Worm (Caenorhabditis elegans): ENCODE results near the gene R11D1.10.

The R11D1.10 gene

ce11 chrV:12754839-12755238, 25.5 kb downstream of the R11D1.10 start, which contains the start of gene gpa-13:
gpa-13 (minus strand) TSS chrV:12754939.
- TF ChIP-seq T22C8.4 (GFP tag; IDR thresholded peaks at IDR 0.05) (no peak), ref-1 (GFP tag; conservative IDR thresholded peaks at IDR 0.05) (no peak), ztf-29 (GFP tag; IDR thresholded peaks at IDR 0.05) (no peak), klf-2 (GFP tag; conservative IDR thresholded peaks at IDR 0.05) (no peak), tab-1 (GFP tag; IDR thresholded peaks at IDR 0.05) (no peak), cog-1 (tag; optimal IDR thresholded peaks at IDR 0.05) (no peak), med-1 (GFP tag; optimal IDR thresholded peaks at IDR 0.05; ENCODE audit: insufficient read depth) (no peak), flt-1 (GFP tag; IDR thresholded peaks at IDR 0.05) (no peak), ztf-23 (GFP tag; IDR thresholded peaks at IDR 0.05) (no peak)

- no peak for TF ChIP-seq ztf-23 (GFP tag; IDR thresholded peaks at IDR 0.05)
- no peak for TF ChIP-seq flt-1 (GFP tag; IDR thresholded peaks at IDR 0.05)
- TF ChIP-seq klf-2 (GFP tag; conservative IDR thresholded peaks at IDR 0.05) = no peak
- no peak for TF ChIP-seq ref-1 (GFP tag; conservative IDR thresholded peaks at IDR 0.05)
- no peak for TF ChIP-seq tab-1 (GFP tag; IDR thresholded peaks at IDR 0.05)
- no peak for TF ChIP-seq ztf-29 (GFP tag; IDR thresholded peaks at IDR 0.05)
- TF ChIP-seq med-1 (GFP tag; optimal IDR thresholded peaks at IDR 0.05; ENCODE audit: insufficient read depth) = no peak
These were observed 30.3 kb downstream of the R11D1.10 start, which contains the start of gene papl-1 for ce11 chrV:12759660-12760059. papl-1 (minus strand) TSS chrV:12759760.

ce11 chrV:12760913-12761312, 31.6 kb downstream of the R11D1.10 start, which contains the start of gene F18E2.15:
F18E2.15 (minus strand) TSS chrV:12761013.
- TF ChIP-seq ref-1 (GFP tag; conservative IDR thresholded peaks at IDR 0.05) (no peak), ztf-23 (GFP tag; IDR thresholded peaks at IDR 0.05) (no peak), ztf-29 (GFP tag; IDR thresholded peaks at IDR 0.05) (no peak), flt-1 (GFP tag; IDR thresholded peaks at IDR 0.05) (no peak), klf-2 (GFP tag; conservative IDR thresholded peaks at IDR 0.05) (no peak), med-1 (GFP tag; optimal IDR thresholded peaks at IDR 0.05; ENCODE audit: insufficient read depth) (no peak), T22C8.4 (GFP tag; IDR thresholded peaks at IDR 0.05) (no peak), cog-1 (tag; optimal IDR thresholded peaks at IDR 0.05) (no peak), tab-1 (GFP tag; IDR thresholded peaks at IDR 0.05) (no peak)

- TF ChIP-seq ztf-29 (GFP tag; IDR thresholded peaks at IDR 0.05) (no peak), tab-1 (GFP tag; IDR thresholded peaks at IDR 0.05) (no peak), flt-1 (GFP tag; IDR thresholded peaks at IDR 0.05) (no peak), klf-2 (GFP tag; conservative IDR thresholded peaks at IDR 0.05) (no peak), ref-1 (GFP tag; conservative IDR thresholded peaks at IDR 0.05) (no peak), med-1 (GFP tag; optimal IDR thresholded peaks at IDR 0.05; ENCODE audit: insufficient read depth) (no peak), ztf-23 (GFP tag; IDR thresholded peaks at IDR 0.05) (no peak), cog-1 (tag; optimal IDR thresholded peaks at IDR 0.05) (no peak), T22C8.4 (GFP tag; IDR thresholded peaks at IDR 0.05) (no peak)
These were observed 34.1 kb downstream of the R11D1.10 start, which contains the start of the genes abcf-1 and scc-3 for ce11 chrV:12763291-12763995. abcf-1 (minus strand) TSS chrV:12763375. scc-3 (plus strand) TSS chrV:12763945.

ce11 chrV:12768946-12769345, 39.6 kb downstream of the R11D1.10 start, which contains the start of gene srt-43:
srt-43 (plus strand) TSS chrV:12769246.
- TF ChIP-seq ref-1 (GFP tag; conservative IDR thresholded peaks at IDR 0.05) (no peak), klf-2 (GFP tag; conservative IDR thresholded peaks at IDR 0.05) (no peak), cog-1 (tag; optimal IDR thresholded peaks at IDR 0.05) (no peak), ztf-29 (GFP tag; IDR thresholded peaks at IDR 0.05) (no peak), tab-1 (GFP tag; IDR thresholded peaks at IDR 0.05) (no peak), ztf-23 (GFP tag; IDR thresholded peaks at IDR 0.05) (no peak), med-1 (GFP tag; optimal IDR thresholded peaks at IDR 0.05; ENCODE audit: insufficient read depth) (no peak), flt-1 (GFP tag; IDR thresholded peaks at IDR 0.05) (no peak), T22C8.4 (GFP tag; IDR thresholded peaks at IDR 0.05) (no peak)

- no peak for TF ChIP-seq klf-2 (GFP tag; conservative IDR thresholded peaks at IDR 0.05)
- TF ChIP-seq ztf-23 (GFP tag; IDR thresholded peaks at IDR 0.05) = no peak
- no peak for TF ChIP-seq flt-1 (GFP tag; IDR thresholded peaks at IDR 0.05)
- no peak for TF ChIP-seq T22C8.4 (GFP tag; IDR thresholded peaks at IDR 0.05)
- no peak for TF ChIP-seq med-1 (GFP tag; optimal IDR thresholded peaks at IDR 0.05; ENCODE audit: insufficient read depth)
- TF ChIP-seq cog-1 (tag; optimal IDR thresholded peaks at IDR 0.05) = no peak
- no peak for TF ChIP-seq ztf-29 (GFP tag; IDR thresholded peaks at IDR 0.05)
- TF ChIP-seq ref-1 (GFP tag; conservative IDR thresholded peaks at IDR 0.05) = no peak
- TF ChIP-seq tab-1 (GFP tag; IDR thresholded peaks at IDR 0.05) = no peak
These were observed 43.9 kb downstream of the R11D1.10 start, which contains the start of gene ZC455.1 for ce11 chrV:12773222-12773621. ZC455.1 (plus strand) TSS chrV:12773522.

ce11 chrV:12773852-12774251, 44.5 kb downstream of the R11D1.10 start:
- TF ChIP-seq med-1 (GFP tag; optimal IDR thresholded peaks at IDR 0.05; ENCODE audit: insufficient read depth) (no peak), ztf-23 (GFP tag; IDR thresholded peaks at IDR 0.05) (no peak), tab-1 (GFP tag; IDR thresholded peaks at IDR 0.05) (no peak), ztf-29 (GFP tag; IDR thresholded peaks at IDR 0.05) (no peak), cog-1 (tag; optimal IDR thresholded peaks at IDR 0.05) (no peak), T22C8.4 (GFP tag; IDR thresholded peaks at IDR 0.05) (no peak), ref-1 (GFP tag; conservative IDR thresholded peaks at IDR 0.05) (no peak), klf-2 (GFP tag; conservative IDR thresholded peaks at IDR 0.05) (no peak), flt-1 (GFP tag; IDR thresholded peaks at IDR 0.05) (no peak)

- TF ChIP-seq med-1 (GFP tag; optimal IDR thresholded peaks at IDR 0.05; ENCODE audit: insufficient read depth) (peak; percentile 67), ztf-29 (GFP tag; IDR thresholded peaks at IDR 0.05) (peak; percentile 96), cog-1 (tag; optimal IDR thresholded peaks at IDR 0.05) (peak; percentile 58), klf-2 (GFP tag; conservative IDR thresholded peaks at IDR 0.05) (peak; percentile 98), flt-1 (GFP tag; IDR thresholded peaks at IDR 0.05) (peak; percentile 97), ref-1 (GFP tag; conservative IDR thresholded peaks at IDR 0.05) (peak; percentile 90), T22C8.4 (GFP tag; IDR thresholded peaks at IDR 0.05) (peak; percentile 93), ztf-23 (GFP tag; IDR thresholded peaks at IDR 0.05) (peak; percentile 97), tab-1 (GFP tag; IDR thresholded peaks at IDR 0.05) (peak; percentile 96)
These were observed 50.9 kb downstream of the R11D1.10 start for ce11 chrV:12780248-12780647.

Measured in whole organism, midembryonic.